Fruit fly (Drosophila melanogaster) whole organism, prepupa: ENCODE results near the gene St2.

Source experiments
- Blimp-1 ChIP-seq: fragments of 200-800 bp; sonication (Bioruptor generic); optimal IDR thresholded peaks from 3 replicates; lab custom pipeline; 2017; ENCODE audit warnings: missing biosample characterization, missing genetic modification characterization, mild to moderate bottlenecking, moderate library complexity, missing genetic modification reagents
- CG10631 ChIP-seq: fragments of 200-800 bp; sonication (Bioruptor generic); optimal IDR thresholded peaks from 2 replicates; lab custom pipeline; 2016; ENCODE audit warnings: missing biosample characterization, missing genetic modification characterization
- CG7368 ChIP-seq: fragments of 200-800 bp; sonication (Bioruptor generic); optimal IDR thresholded peaks from 3 replicates; lab custom pipeline; 2016; ENCODE audit warnings: missing biosample characterization, missing genetic modification characterization
- CG9139 ChIP-seq: fragments of 200-800 bp; sonication (Bioruptor generic); optimal IDR thresholded peaks from 3 replicates; lab custom pipeline; 2017; ENCODE audit warnings: missing biosample characterization, mild to moderate bottlenecking, missing genetic modification characterization
- Gug ChIP-seq: fragments of 200-800 bp; sonication (Bioruptor generic); IDR thresholded peaks from 2 replicates; pipeline ENCODE4 v1.3.6; 2022; ENCODE audit warnings: missing biosample characterization, missing genetic modification characterization
- Lpt ChIP-seq: fragments of 200-800 bp; sonication (Bioruptor generic); optimal IDR thresholded peaks from 3 replicates; lab custom pipeline; 2016; ENCODE audit warnings: missing biosample characterization, missing genetic modification characterization
- fkh ChIP-seq: fragments of 200-800 bp; sonication (Bioruptor generic); optimal IDR thresholded peaks from 3 replicates; lab custom pipeline; 2017; ENCODE audit warnings: missing biosample characterization, mild to moderate bottlenecking, missing genetic modification characterization, moderate library complexity
- lz ChIP-seq: fragments of 200-800 bp; sonication (Bioruptor generic); optimal IDR thresholded peaks from 3 replicates; lab custom pipeline; 2016; ENCODE audit warnings: missing biosample characterization, missing genetic modification characterization

DNA sequence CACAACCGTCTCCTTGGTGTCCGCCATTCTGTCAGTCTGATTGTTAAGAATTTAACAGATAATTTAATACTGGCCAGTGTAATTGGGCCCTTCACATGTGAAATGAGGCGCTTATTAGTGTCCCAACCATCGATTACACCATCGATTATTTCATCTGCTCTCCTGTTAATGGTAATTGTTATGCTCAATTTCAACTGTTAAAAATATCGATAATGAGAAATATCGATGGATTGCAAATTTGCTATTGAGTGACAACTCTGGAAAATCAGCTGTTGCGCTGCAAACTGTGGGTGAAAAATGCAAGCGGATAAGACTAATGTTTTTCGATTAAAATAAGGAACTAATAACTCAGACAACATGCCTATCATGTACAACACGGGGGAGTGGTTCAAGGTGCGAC is 15.1 kb downstream of the St2 start, which contains the start of the genes TrpRS and Vps16A:
- TF ChIP-seq Blimp-1 (GFP tag; lab: Kevin White, UChicago) (no peak), CG7368 (GFP tag; lab: Kevin White, UChicago) (no peak), lz (GFP tag; lab: Kevin White, UChicago) (no peak), CG9139 (GFP tag; lab: Kevin White, UChicago) (no peak), Gug (GFP tag; lab: Robert Waterston, UW) (no peak), Lpt (no peak), CG10631 (GFP tag; lab: Kevin White, UChicago) (no peak), fkh (GFP tag; lab: Kevin White, UChicago) (no peak)
